ENCODE assay signal across 2 fruit fly cellular contexts in the genomic region with DNA sequence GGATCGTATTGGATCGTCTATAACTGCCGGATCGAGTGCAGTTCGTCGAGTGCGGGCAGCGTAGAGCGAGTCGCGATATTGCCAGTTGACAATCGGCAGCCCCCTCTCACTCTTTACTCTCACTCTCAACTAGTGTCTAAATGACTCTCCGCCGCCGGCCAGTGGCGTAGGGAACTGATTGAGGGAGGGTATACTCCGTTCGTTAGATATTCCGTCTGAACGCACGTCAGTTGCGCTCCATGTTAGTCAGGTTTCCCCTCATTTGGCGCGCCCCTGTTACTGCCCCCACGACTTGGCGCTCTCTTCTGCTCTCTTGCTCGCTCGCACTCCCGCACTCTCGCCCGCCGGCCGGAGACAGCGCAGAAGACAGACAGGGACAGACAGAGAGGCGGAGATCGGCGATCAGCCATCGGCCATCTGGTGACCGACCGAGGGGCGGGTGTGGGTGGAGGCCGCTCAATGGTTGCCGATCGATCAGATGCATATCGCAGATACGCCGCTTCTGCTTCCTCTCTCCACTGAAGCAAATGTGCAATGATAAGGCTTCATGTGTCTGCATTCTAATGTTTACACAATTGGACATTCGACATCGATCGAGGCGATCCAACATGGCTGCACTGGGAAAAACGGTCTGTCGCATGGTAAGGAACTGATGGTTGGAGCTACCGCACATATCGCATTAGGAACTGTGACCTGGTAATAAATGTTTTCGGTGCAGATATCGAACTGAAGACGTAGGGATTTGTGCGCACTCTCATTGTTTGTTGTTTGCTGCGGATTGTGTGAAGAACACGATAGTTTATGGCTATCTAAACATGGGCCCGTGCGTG.
TF ChIP-seq lines count a peak whose summit lies in the region.

moody (minus strand) TSS at position 51 of the 830 bp plus-strand sequence.

TF ChIP-seq in whole organism, embryonic, 481 proteins besides CTCF, POLR2A, EP300 and RAD21 (continued from another document and continues in another):
- TF ChIP-seq CG10654 (GFP tag; optimal IDR thresholded peaks at IDR 0.05; lab: Kevin White, UChicago) (peak; percentile 96), Sry-δ (GFP tag; optimal IDR thresholded peaks at IDR 0.05; lab: Kevin White, UChicago) (peak; percentile 60), CG17385 (GFP tag; optimal IDR thresholded peaks at IDR 0.05; lab: Kevin White, UChicago) (peak; percentile 93), CG14014 (GFP tag; IDR thresholded peaks at IDR 0.05; lab: Robert Waterston, UW) (peak; percentile 99), jumu (GFP tag; optimal IDR thresholded peaks at IDR 0.05; lab: Kevin White, UChicago) (peak; percentile 98), Myb (GFP tag; optimal IDR thresholded peaks at IDR 0.05; lab: Kevin White, UChicago) (peak; percentile 91), CG6254 (GFP tag; optimal IDR thresholded peaks at IDR 0.05; lab: Kevin White, UChicago) (peak; percentile 83), E2f2 (GFP tag; IDR thresholded peaks at IDR 0.05; lab: Robert Waterston, UW) (peak; percentile 80), CkIIα-i1 (GFP tag; IDR thresholded peaks at IDR 0.05; lab: Robert Waterston, UW) (peak; percentile 91), crol (GFP tag; IDR thresholded peaks at IDR 0.05; lab: Robert Waterston, UW) (peak; percentile 96), Ravus (GFP tag; IDR thresholded peaks at IDR 0.05; lab: Robert Waterston, UW) (peak; percentile 91), gcm (GFP tag; optimal IDR thresholded peaks at IDR 0.05; lab: Kevin White, UChicago) (peak; percentile 94), salm (tag; optimal IDR thresholded peaks at IDR 0.05; lab: Kevin White, UChicago) (peak; percentile 91), Dfd (GFP tag; optimal IDR thresholded peaks at IDR 0.05; lab: Kevin White, UChicago) (no peak), NC2α (GFP tag; optimal IDR thresholded peaks at IDR 0.05; lab: Kevin White, UChicago) (peak; percentile 93), HLH54F (GFP tag; optimal IDR thresholded peaks at IDR 0.05; lab: Kevin White, UChicago) (peak; percentile 98), zen2 (GFP tag; IDR thresholded peaks at IDR 0.05; lab: Robert Waterston, UW; ENCODE audit: partially characterized antibody) (0 out of 3 replicates have a peak, but pooled peaks have one; percentile 43), Hmr (GFP tag; optimal IDR thresholded peaks at IDR 0.05; lab: Kevin White, UChicago) (peak; percentile 99), usp (GFP tag; optimal IDR thresholded peaks at IDR 0.05; lab: Kevin White, UChicago) (no peak), ase (GFP tag; IDR thresholded peaks at IDR 0.05; lab: Robert Waterston, UW) (peak; percentile 98), cwo (GFP tag; optimal IDR thresholded peaks at IDR 0.05; lab: Kevin White, UChicago) (peak; percentile 96), mirr (GFP tag; optimal IDR thresholded peaks at IDR 0.05; lab: Kevin White, UChicago) (peak; percentile 99), fd102C (GFP tag; optimal IDR thresholded peaks at IDR 0.05; lab: Kevin White, UChicago) (peak; percentile 52), eve (GFP tag; optimal IDR thresholded peaks at IDR 0.05; lab: Kevin White, UChicago) (no peak), CG6791 (GFP tag; IDR thresholded peaks at IDR 0.05; lab: Robert Waterston, UW; ENCODE audit: partially characterized antibody) (no peak), CG13296 (GFP tag; optimal IDR thresholded peaks at IDR 0.05; lab: Kevin White, UChicago) (peak; percentile 98), trem (tag; optimal IDR thresholded peaks at IDR 0.05; lab: Kevin White, UChicago) (peak; percentile 58), Meics (GFP tag; optimal IDR thresholded peaks at IDR 0.05; lab: Kevin White, UChicago) (peak; percentile 98), Usf (GFP tag; optimal IDR thresholded peaks at IDR 0.05; lab: Kevin White, UChicago) (peak; percentile 96), CG17912 (GFP tag; optimal IDR thresholded peaks at IDR 0.05; lab: Kevin White, UChicago) (peak; percentile 96), CG16813 (GFP tag; IDR thresholded peaks at IDR 0.05; lab: Robert Waterston, UW; ENCODE audit: partially characterized antibody) (no peak), CG15696 (tag; optimal IDR thresholded peaks at IDR 0.05; lab: Kevin White, UChicago) (peak; percentile 88), Lhr (GFP tag; optimal IDR thresholded peaks at IDR 0.05; lab: Kevin White, UChicago) (peak; percentile 71), Gug (GFP tag; IDR thresholded peaks at IDR 0.05; lab: Robert Waterston, UW) (peak; percentile 100), Hr78 (GFP tag; optimal IDR thresholded peaks at IDR 0.05; lab: Kevin White, UChicago) (peak in 1 of 2 experiments; percentile 89), Ssrp (tag; optimal IDR thresholded peaks at IDR 0.05; lab: Kevin White, UChicago) (peak; percentile 84), ham (GFP tag; IDR thresholded peaks at IDR 0.05; lab: Robert Waterston, UW) (peak; percentile 92), sens (GFP tag; lab: Kevin White, UChicago) (peak; percentile 99), CG2889 (GFP tag; IDR thresholded peaks at IDR 0.05; lab: Robert Waterston, UW) (peak; percentile 96), wor (GFP tag; IDR thresholded peaks at IDR 0.05; lab: Robert Waterston, UW) (peak; percentile 88), eyg (GFP tag; optimal IDR thresholded peaks at IDR 0.05; lab: Kevin White, UChicago) (peak; percentile 96), CHES-1-like (GFP tag; optimal IDR thresholded peaks at IDR 0.05; lab: Kevin White, UChicago) (peak; percentile 98), Sox100B (GFP tag; optimal IDR thresholded peaks at IDR 0.05; lab: Kevin White, UChicago) (peak; percentile 83), CG7372 (GFP tag; IDR thresholded peaks at IDR 0.05; lab: Robert Waterston, UW) (peak; percentile 98), CG11093 (GFP tag; IDR thresholded peaks at IDR 0.05; lab: Robert Waterston, UW) (peak; percentile 97), CG18011 (GFP tag; optimal IDR thresholded peaks at IDR 0.05; lab: Kevin White, UChicago) (peak; percentile 90), CG3847 (GFP tag; IDR thresholded peaks at IDR 0.05; lab: Robert Waterston, UW) (peak; percentile 99), CG31388 (GFP tag; optimal IDR thresholded peaks at IDR 0.05; lab: Kevin White, UChicago) (peak; percentile 82), cas (GFP tag; IDR thresholded peaks at IDR 0.05; lab: Robert Waterston, UW) (peak; percentile 98), btn (GFP tag; optimal IDR thresholded peaks at IDR 0.05; lab: Kevin White, UChicago) (peak; percentile 89), CG12071 (GFP tag; optimal IDR thresholded peaks at IDR 0.05; lab: Kevin White, UChicago) (peak; percentile 98), Oli (tag; optimal IDR thresholded peaks at IDR 0.05; lab: Kevin White, UChicago) (peak; percentile 93), slbo (GFP tag; IDR thresholded peaks at IDR 0.05; lab: Robert Waterston, UW) (peak; percentile 100), GATAe (GFP tag; conservative IDR thresholded peaks at IDR 0.05; lab: Robert Waterston, UW) (peak; percentile 88), CG4707 (GFP tag; optimal IDR thresholded peaks at IDR 0.05; lab: Kevin White, UChicago) (peak; percentile 87), CG7357 (GFP tag; IDR thresholded peaks at IDR 0.05; lab: Robert Waterston, UW) (peak; percentile 87), phol (tag; optimal IDR thresholded peaks at IDR 0.05; lab: Kevin White, UChicago) (peak; percentile 83), CG4282 (GFP tag; optimal IDR thresholded peaks at IDR 0.05; lab: Kevin White, UChicago) (peak; percentile 94), insv (GFP tag; optimal IDR thresholded peaks at IDR 0.05; lab: Kevin White, UChicago) (peak in 1 of 2 experiments; percentile 82), CG7839 (tag; optimal IDR thresholded peaks at IDR 0.05; lab: Kevin White, UChicago) (peak; percentile 96)

TF ChIP-seq in whole organism, prepupa, 60 proteins besides CTCF, POLR2A, EP300 and RAD21 (continued from another document):
- TF ChIP-seq CG7368 (GFP tag; optimal IDR thresholded peaks at IDR 0.05; lab: Kevin White, UChicago) (peak; percentile 96), dac (GFP tag; optimal IDR thresholded peaks at IDR 0.05; lab: Kevin White, UChicago) (peak; percentile 97), CG6808 (GFP tag; optimal IDR thresholded peaks at IDR 0.05; lab: Kevin White, UChicago) (peak; percentile 89), Sox102F (GFP tag; optimal IDR thresholded peaks at IDR 0.05; lab: Kevin White, UChicago) (peak; percentile 92), CG1621 (tag; optimal IDR thresholded peaks at IDR 0.05; lab: Kevin White, UChicago) (peak; percentile 91), ss (GFP tag; optimal IDR thresholded peaks at IDR 0.05; lab: Kevin White, UChicago) (peak; percentile 88 to 92), salr (GFP tag; optimal IDR thresholded peaks at IDR 0.05; lab: Kevin White, UChicago) (peak; percentile 84 to 85), CG16779 (tag; optimal IDR thresholded peaks at IDR 0.05; lab: Kevin White, UChicago) (peak; percentile 95), fkh (GFP tag; optimal IDR thresholded peaks at IDR 0.05; lab: Kevin White, UChicago) (peak; percentile 84), CG10669 (GFP tag; optimal IDR thresholded peaks at IDR 0.05; lab: Kevin White, UChicago) (peak; percentile 90), spab (GFP tag; optimal IDR thresholded peaks at IDR 0.05; lab: Kevin White, UChicago) (peak; percentile 82), Eip78C (GFP tag; lab: Kevin White, UChicago) (peak; percentile 97), CG11762 (GFP tag; optimal IDR thresholded peaks at IDR 0.05; lab: Kevin White, UChicago; ENCODE audit: insufficient read depth) (peak; percentile 82), CG4318 (GFP tag; optimal IDR thresholded peaks at IDR 0.05; lab: Kevin White, UChicago) (peak; percentile 93)
TF ChIP-seq in whole organism, prepupa: peak in this region for 60.
